Worm (Caenorhabditis elegans) whole organism, young adult: ENCODE measurements around the gene F53E2.2.

ENCODE experiments used
- Y53F4B.3 ChIP-seq: fragments of 200-800 bp; sonication (Bioruptor generic); IDR thresholded peaks from 2 replicates; pipeline ENCODE4 v1.3.6; 2022; ENCODE audit warnings: missing genetic modification reagents, missing genetic modification characterization, missing compliant biosample characterization
- ama-1 ChIP-seq, 3 experiments: fragments of 150-350 bp in 1 of 3; sonication (generic microtip) in 2 of 3; optimal IDR thresholded peaks; 2 replicates each; lab custom pipeline; 2014 to 2018; ENCODE audit warnings: missing biosample characterization in 2 of 3, missing genetic modification characterization in 2 of 3, missing genetic modification reagents in 2 of 3
- ceh-100 ChIP-seq: fragments of 200-800 bp; sonication (Bioruptor generic); IDR thresholded peaks from 2 replicates; pipeline ENCODE4 v1.3.6; 2022; ENCODE audit warnings: missing genetic modification reagents, missing genetic modification characterization, missing compliant biosample characterization
- hlh-26 ChIP-seq: fragments of 200-800 bp; sonication (Bioruptor generic); conservative IDR thresholded peaks from 2 replicates; pipeline ENCODE4 v1.3.6; 2022; ENCODE audit warnings: missing genetic modification reagents, missing genetic modification characterization, missing compliant biosample characterization
- lir-1 ChIP-seq: fragments of 200-800 bp; sonication (Bioruptor generic); conservative IDR thresholded peaks from 2 replicates; pipeline ENCODE4 v1.3.6; 2022; ENCODE audit warnings: missing genetic modification reagents, missing genetic modification characterization, missing compliant biosample characterization
- nhr-90 ChIP-seq: sonication (generic microtip); optimal IDR thresholded peaks from 2 replicates; lab custom pipeline; 2016; ENCODE audit warnings: missing genotype, mild to moderate bottlenecking, missing genetic modification characterization, missing compliant biosample characterization

ce11 chrV:1460069-1460468 is 14.8 kb upstream of the F53E2.2 start, which contains the start of gene hacd-1:
- TF ChIP-seq hlh-26 (GFP tag; lab: Robert Waterston, UW) = no peak
- no peak for TF ChIP-seq nhr-90 (tag; lab: Kevin White, UChicago)
- no peak for TF ChIP-seq lir-1 (GFP tag; lab: Robert Waterston, UW)
- no peak for TF ChIP-seq ceh-100 (GFP tag; lab: Robert Waterston, UW)
- no peak for TF ChIP-seq ama-1 (optimal IDR thresholded peaks at IDR 0.05; lab: Kevin White, UChicago)
- TF ChIP-seq ama-1 (GFP tag; optimal IDR thresholded peaks at IDR 0.05; lab: Kevin White, UChicago) = no peak
- TF ChIP-seq Y53F4B.3 (GFP tag; lab: Robert Waterston, UW) = no peak
